Worm (Caenorhabditis elegans): ENCODE results near the gene W04G3.5.

- TF ChIP-seq lin-39 (tag; optimal IDR thresholded peaks at IDR 0.05): no peak
- TF ChIP-seq F13H6.1 (tag; optimal IDR thresholded peaks at IDR 0.05): no peak
- TF ChIP-seq nhr-6 (tag; optimal IDR thresholded peaks at IDR 0.05): no peak
- no peak for TF ChIP-seq zag-1 (tag; optimal IDR thresholded peaks at IDR 0.05)
- no peak for TF ChIP-seq elt-3 (tag; optimal IDR thresholded peaks at IDR 0.05)
- TF ChIP-seq unc-39 (tag; optimal IDR thresholded peaks at IDR 0.05): no peak
- TF ChIP-seq snpc-4 (tag; optimal IDR thresholded peaks at IDR 0.05): no peak
- TF ChIP-seq nhr-12 (tag; optimal IDR thresholded peaks at IDR 0.05): no peak
- no peak for TF ChIP-seq ZK546.5 (tag; optimal IDR thresholded peaks at IDR 0.05)
- no peak for TF ChIP-seq nhr-21 (tag; optimal IDR thresholded peaks at IDR 0.05)
- no peak for TF ChIP-seq nhr-11 (tag; optimal IDR thresholded peaks at IDR 0.05)
- TF ChIP-seq mdl-1 (tag; optimal IDR thresholded peaks at IDR 0.05): no peak
Observed at ce11 chrX:11031869-11032268, 41.6 kb upstream of the W04G3.5 start.
